Fruit fly (Drosophila melanogaster): ENCODE data around the gene CG18088.

DNA sequence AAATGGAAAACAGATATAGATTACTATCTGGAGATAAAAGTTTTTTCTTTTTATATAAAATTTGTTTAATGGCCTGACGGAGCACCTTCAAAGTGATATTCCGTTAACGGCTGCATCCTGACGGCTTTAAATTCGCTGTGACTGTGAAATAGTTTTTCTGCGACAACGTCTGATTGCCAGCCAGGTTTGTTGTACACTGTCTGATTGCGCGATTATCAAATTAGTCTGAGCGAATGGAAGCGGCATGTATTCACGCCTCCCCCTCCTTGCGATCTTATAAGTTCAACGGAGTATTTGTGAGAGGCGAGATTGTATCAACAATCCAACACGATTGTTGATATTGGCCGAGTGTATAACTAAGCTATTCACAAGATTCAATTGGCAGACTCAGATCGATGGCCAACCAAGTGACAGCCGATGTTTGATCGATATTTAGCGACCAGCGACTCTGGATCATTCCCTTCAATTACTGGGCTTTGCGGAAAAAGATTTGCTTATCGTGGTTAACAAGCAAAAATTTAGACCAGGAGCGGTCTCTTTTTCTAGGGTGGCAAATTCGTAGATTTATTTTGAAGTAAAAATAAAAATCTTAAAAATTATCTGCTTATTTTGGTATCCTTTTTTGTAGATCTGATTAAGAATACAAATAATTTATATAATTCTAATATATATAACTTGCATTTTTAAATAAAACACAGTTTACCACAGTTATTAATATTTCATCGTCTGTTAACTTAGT is 11.6 kb upstream of the CG18088 start:
- TF ChIP-seq EcR (GFP tag; optimal IDR thresholded peaks at IDR 0.05) = no peak
- no peak for TF ChIP-seq rn (GFP tag; IDR thresholded peaks at IDR 0.05)
- no peak for TF ChIP-seq Pif1B (GFP tag; optimal IDR thresholded peaks at IDR 0.05)
- no peak for TF ChIP-seq D1 (tag; optimal IDR thresholded peaks at IDR 0.05)
- TF ChIP-seq CG34367 (tag; optimal IDR thresholded peaks at IDR 0.05) = no peak
- TF ChIP-seq CG13204 (GFP tag; optimal IDR thresholded peaks at IDR 0.05) = no peak
- TF ChIP-seq Snoo (tag; optimal IDR thresholded peaks at IDR 0.05) = no peak
- TF ChIP-seq fd96Ca (GFP tag; IDR thresholded peaks at IDR 0.05) = no peak
- TF ChIP-seq CG14655 (GFP tag; optimal IDR thresholded peaks at IDR 0.05) = no peak
- no peak for TF ChIP-seq CG9948 (tag; optimal IDR thresholded peaks at IDR 0.05)
